Worm (Caenorhabditis elegans) whole organism, early embryonic: ENCODE data around the gene dop-2.

Source experiments
- B0310.2 ChIP-seq: sonication (generic microtip); optimal IDR thresholded peaks from 2 replicates; lab custom pipeline; 2016; ENCODE audit warnings: mild to moderate bottlenecking, missing genetic modification characterization, missing compliant biosample characterization
- F13C5.2 ChIP-seq: sonication (generic microtip); optimal IDR thresholded peaks from 2 replicates; lab custom pipeline; 2017; ENCODE audit warnings: mild to moderate bottlenecking, missing genetic modification characterization, inconsistent platforms, missing compliant biosample characterization
- aly-1 ChIP-seq: sonication (generic microtip); optimal IDR thresholded peaks from 2 replicates; lab custom pipeline; 2016; ENCODE audit warnings: missing genetic modification characterization, missing compliant biosample characterization
- ama-1 ChIP-seq: fragments of 150-350 bp; optimal IDR thresholded peaks from 2 replicates; lab custom pipeline; 2014
- ceh-13 ChIP-seq: fragments of 200-800 bp; sonication (Bioruptor generic); optimal IDR thresholded peaks from 2 replicates; lab custom pipeline; 2018; ENCODE audit warnings: mild to moderate bottlenecking, missing genetic modification characterization, missing compliant biosample characterization
- ceh-36 ChIP-seq: sonication (generic microtip); optimal IDR thresholded peaks from 2 replicates; lab custom pipeline; 2016; ENCODE audit warnings: missing genetic modification characterization, inconsistent platforms, missing compliant biosample characterization
- ets-7 ChIP-seq: sonication (generic microtip); optimal IDR thresholded peaks from 2 replicates; lab custom pipeline; 2016; ENCODE audit warnings: missing genotype, missing genetic modification characterization, missing compliant biosample characterization
- flt-1 ChIP-seq: fragments of 200-800 bp; sonication (Bioruptor generic); IDR thresholded peaks from 2 replicates; pipeline ENCODE4 v1.3.6; 2022; ENCODE audit warnings: missing genetic modification characterization, missing compliant biosample characterization
- hmbx-1 ChIP-seq: sonication (generic microtip); optimal IDR thresholded peaks from 2 replicates; lab custom pipeline; 2016; ENCODE audit warnings: mild to moderate bottlenecking, missing genetic modification characterization, missing compliant biosample characterization
- hmg-4 ChIP-seq: fragments of 200-800 bp; sonication (Bioruptor generic); optimal IDR thresholded peaks from 2 replicates; lab custom pipeline; 2018; ENCODE audit warnings: mild to moderate bottlenecking, missing genetic modification characterization, missing compliant biosample characterization
- hnd-1 ChIP-seq: sonication (generic microtip); optimal IDR thresholded peaks from 2 replicates; lab custom pipeline; 2016; ENCODE audit warnings: missing genetic modification characterization, missing compliant biosample characterization
- pes-1 ChIP-seq: fragments of 200-800 bp; sonication (Bioruptor generic); IDR thresholded peaks from 2 replicates; pipeline ENCODE4 v1.3.6; 2022; ENCODE audit warnings: missing genetic modification reagents, missing genetic modification characterization, missing compliant biosample characterization
- scrt-1 ChIP-seq: fragments of 200-800 bp; sonication (Bioruptor generic); IDR thresholded peaks from 2 replicates; pipeline ENCODE4 v1.3.6; 2022; ENCODE audit warnings: missing genetic modification characterization, missing compliant biosample characterization
- sea-1 ChIP-seq: fragments of 200-800 bp; sonication (Bioruptor generic); conservative IDR thresholded peaks from 2 replicates; pipeline ENCODE4 v1.3.6; 2022; ENCODE audit warnings: missing genetic modification characterization, missing compliant biosample characterization
- tbx-11 ChIP-seq: fragments of 200-800 bp; sonication (Bioruptor generic); IDR thresholded peaks from 2 replicates; pipeline ENCODE4 v1.3.6; 2022; ENCODE audit warnings: missing genetic modification characterization, missing compliant biosample characterization
- tbx-37 ChIP-seq: fragments of 200-800 bp; sonication (Bioruptor generic); conservative IDR thresholded peaks from 2 replicates; pipeline ENCODE4 v1.3.6; 2022; ENCODE audit warnings: missing genetic modification reagents, missing genetic modification characterization, missing compliant biosample characterization
- tra-4 ChIP-seq: sonication (generic microtip); optimal IDR thresholded peaks from 2 replicates; lab custom pipeline; 2017; ENCODE audit warnings: missing genetic modification characterization, missing compliant biosample characterization

Gene dop-2

DNA sequence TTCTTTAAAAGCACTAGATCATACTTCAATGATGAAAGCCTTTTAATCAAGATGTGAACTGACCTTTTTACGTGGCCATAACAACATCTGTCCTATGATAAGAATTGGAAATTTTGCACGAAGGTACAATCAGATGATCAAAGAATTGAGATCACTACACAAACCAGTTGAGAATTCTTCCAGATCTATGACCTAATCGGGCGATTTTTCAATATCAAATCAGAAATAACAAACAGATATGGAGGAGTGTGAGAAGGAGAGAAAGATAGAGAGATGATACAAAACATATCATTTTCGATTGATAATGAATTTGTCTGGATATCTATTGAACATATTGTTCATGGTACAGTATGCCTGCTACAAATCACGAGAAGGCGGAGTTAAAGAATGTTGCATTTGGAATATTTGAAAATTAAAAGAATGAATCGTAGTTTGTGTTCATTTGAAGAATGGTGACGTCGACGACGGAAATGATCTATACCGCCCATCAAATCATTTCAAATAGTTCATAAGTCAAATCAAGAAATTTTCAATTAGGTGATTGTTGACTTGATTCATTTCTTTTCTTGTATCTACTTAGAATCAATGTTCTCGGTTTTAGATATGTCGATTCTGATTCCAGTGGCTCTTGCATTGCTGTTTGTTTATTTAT, 45.9 kb downstream of the dop-2 start, which contains the start of gene cyp-29A4:
cyp-29A4 (plus strand) TSS at position 602 of the 652 bp plus-strand sequence.
- TF ChIP-seq pes-1 (GFP tag; lab: Robert Waterston, UW) (no peak), F13C5.2 (tag; lab: Kevin White, UChicago) (no peak)

DNA sequence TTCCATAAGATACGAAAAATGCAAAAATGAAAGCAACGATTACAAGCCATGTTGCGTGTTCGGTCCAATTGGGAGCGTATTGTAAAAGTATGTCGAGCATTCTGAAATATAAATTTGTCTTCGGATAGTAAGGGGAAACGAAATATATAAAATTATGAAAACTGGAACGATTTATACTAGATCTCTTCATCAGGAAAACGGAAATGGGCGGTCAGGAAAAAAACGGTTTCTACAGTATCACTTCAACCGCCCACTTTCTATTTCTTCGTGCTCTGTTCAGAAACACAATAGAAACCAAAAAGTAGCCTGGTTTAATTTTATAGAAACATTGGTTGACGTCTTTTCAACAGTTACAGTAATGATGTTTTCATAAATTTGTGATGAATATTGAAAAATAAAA, 53.2 kb downstream of the dop-2 start, which contains the start of gene pitr-4:
pitr-4 (minus strand) TSS at position 101 of the 400 bp plus-strand sequence.
- no peak for TF ChIP-seq ets-7
- no peak for TF ChIP-seq hnd-1
- no peak for TF ChIP-seq pes-1 (GFP tag; lab: Robert Waterston, UW)
- TF ChIP-seq hmg-4 (GFP tag; lab: Kevin White, UChicago): no peak
- no peak for TF ChIP-seq ama-1
- no peak for TF ChIP-seq flt-1
- TF ChIP-seq aly-1 (tag; lab: Kevin White, UChicago): no peak

DNA sequence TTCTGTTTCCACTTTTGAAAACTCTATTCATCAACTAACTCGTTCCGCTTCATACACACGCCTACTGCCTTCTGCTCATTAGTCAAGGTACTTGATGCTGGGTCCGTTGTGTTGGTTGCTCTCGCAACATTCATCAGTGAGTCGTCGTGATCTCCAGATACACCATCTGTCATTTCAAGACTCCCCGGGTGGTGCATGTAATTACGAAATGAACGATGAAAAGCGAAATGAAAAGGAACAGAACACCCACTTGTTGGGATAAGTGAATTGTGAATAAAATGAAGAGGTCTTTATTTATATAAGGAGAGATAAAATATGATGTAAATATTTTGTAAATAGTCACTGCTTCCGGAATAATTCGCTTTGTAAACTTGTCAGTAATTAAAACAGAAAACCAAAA, 55.6 kb downstream of the dop-2 start:
- TF ChIP-seq tbx-11 (GFP tag; lab: Robert Waterston, UW): no peak
- no peak for TF ChIP-seq ama-1
- TF ChIP-seq tra-4 (tag; lab: Kevin White, UChicago): no peak
- no peak for TF ChIP-seq ets-7
- no peak for TF ChIP-seq ceh-36 (tag; lab: Kevin White, UChicago)
- no peak for TF ChIP-seq F13C5.2 (tag; lab: Kevin White, UChicago)
- no peak for TF ChIP-seq flt-1
- no peak for TF ChIP-seq scrt-1
- no peak for TF ChIP-seq hnd-1
- TF ChIP-seq aly-1 (tag; lab: Kevin White, UChicago): no peak
- TF ChIP-seq sea-1 (GFP tag; lab: Robert Waterston, UW): no peak
- no peak for TF ChIP-seq ceh-13 (GFP tag; lab: Kevin White, UChicago)
- no peak for TF ChIP-seq tbx-37
- no peak for TF ChIP-seq hmg-4 (GFP tag; lab: Kevin White, UChicago)
- no peak for TF ChIP-seq hmbx-1 (tag; lab: Kevin White, UChicago)
- TF ChIP-seq B0310.2 (tag; lab: Kevin White, UChicago): no peak
- no peak for TF ChIP-seq pes-1 (GFP tag; lab: Robert Waterston, UW)
